Worm (Caenorhabditis elegans) whole organism, L4/young adult: ENCODE results near the gene D1079.1.

Experiments used
- W03F9.2 ChIP-seq: fragments of 150-350 bp; optimal IDR thresholded peaks from 2 replicates; lab custom pipeline; 2014; ENCODE audit warnings: missing biosample characterization, missing genetic modification characterization
- him-1 ChIP-seq: sonication (generic microtip); optimal IDR thresholded peaks from 2 replicates; lab custom pipeline; 2016; ENCODE audit warnings: missing genotype, missing genetic modification reagents, missing genetic modification characterization, missing compliant biosample characterization

- TF ChIP-seq W03F9.2 (tag; lab: Kevin White, UChicago) (no peak), him-1 (tag; lab: Kevin White, UChicago) (no peak)
Measured at ce11 chrX:4400296-4400695, 2.7 kb upstream of the D1079.1 start.
